Worm (Caenorhabditis elegans) whole organism, midembryonic: Measurements from ENCODE around the gene F02H6.6.

Experiments used
- cog-1 ChIP-seq: sonication (generic microtip); optimal IDR thresholded peaks from 2 replicates; lab custom pipeline; 2016; ENCODE audit warnings: missing genetic modification characterization, missing compliant biosample characterization
- flt-1 ChIP-seq: fragments of 200-800 bp; sonication (Bioruptor generic); IDR thresholded peaks from 2 replicates; pipeline ENCODE4 v1.3.6; 2022; ENCODE audit warnings: missing genetic modification characterization, missing compliant biosample characterization
- klf-2 ChIP-seq: fragments of 200-800 bp; sonication (Bioruptor generic); conservative IDR thresholded peaks from 2 replicates; pipeline ENCODE4 v1.3.6; 2022; ENCODE audit warnings: missing genetic modification reagents, missing genetic modification characterization, missing compliant biosample characterization
- med-1 ChIP-seq: sonication (generic microtip); optimal IDR thresholded peaks from 2 replicates; lab custom pipeline; 2017; ENCODE audit warnings: missing genetic modification characterization, mild to moderate bottlenecking, missing compliant biosample characterization, antibody characterized with exemption, missing genetic modification reagents; ENCODE audit not compliant: insufficient read depth
- ref-1 ChIP-seq: fragments of 200-800 bp; sonication (Bioruptor generic); conservative IDR thresholded peaks from 2 replicates; pipeline ENCODE4 v1.3.6; 2022; ENCODE audit warnings: missing genetic modification reagents, missing genetic modification characterization, missing compliant biosample characterization
- tab-1 ChIP-seq: fragments of 200-800 bp; sonication (Bioruptor generic); IDR thresholded peaks from 2 replicates; pipeline ENCODE4 v1.3.6; 2022; ENCODE audit warnings: missing genetic modification characterization, missing compliant biosample characterization
- ztf-29 ChIP-seq: fragments of 200-800 bp; sonication (Bioruptor generic); IDR thresholded peaks from 2 replicates; pipeline ENCODE4 v1.3.6; 2022; ENCODE audit warnings: missing genetic modification reagents, missing genetic modification characterization, missing compliant biosample characterization

- TF ChIP-seq klf-2 (GFP tag; lab: Robert Waterston, UW) = no peak
- no peak for TF ChIP-seq med-1
- TF ChIP-seq ref-1 (GFP tag; lab: Robert Waterston, UW) = no peak
- TF ChIP-seq flt-1 (GFP tag; lab: Robert Waterston, UW) = no peak
- no peak for TF ChIP-seq ztf-29 (GFP tag; lab: Robert Waterston, UW)
- no peak for TF ChIP-seq tab-1 (GFP tag; lab: Robert Waterston, UW)
- no peak for TF ChIP-seq cog-1 (tag; lab: Kevin White, UChicago)
Measured at ce11 chrIV:14268882-14269281, 38.2 kb upstream of the F02H6.6 start.
